Fruit fly (Drosophila melanogaster): Measurements from ENCODE around the gene CG18545.
A peak's percentile ranks its signal among the peaks of the same experiment; 100 is the strongest.
"Not testable (repeated sequence)": the region's sequence is repeated elsewhere in the genome, so short reads cannot be mapped to it uniquely, and the experiment has no call there.

CG18545 gene

DNA sequence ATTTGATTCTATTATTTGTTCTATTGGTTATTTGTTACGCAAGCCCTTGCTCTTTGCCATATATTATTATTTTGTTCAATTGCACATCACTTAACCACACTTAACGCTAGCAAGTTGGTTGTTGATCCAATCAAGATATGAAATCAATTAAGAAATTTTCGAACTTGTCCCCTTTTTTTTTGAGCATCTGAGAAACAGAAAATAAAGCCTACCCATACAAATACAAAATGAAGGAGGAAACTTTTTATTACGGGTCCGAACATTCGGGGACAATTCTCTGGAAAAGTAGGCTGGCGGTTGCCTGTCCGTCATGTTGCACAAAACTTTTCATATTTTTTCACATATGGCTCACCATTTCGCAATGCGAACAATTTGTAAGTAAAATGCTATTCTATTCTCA, 2.7 kb upstream of the CG18545 start, which contains the start of gene CG12592:
CG12592 (plus strand) TSS at position 301 of the 400 bp plus-strand sequence.
- TF ChIP-seq N (GFP tag; optimal IDR thresholded peaks at IDR 0.05); Myc (optimal IDR thresholded peaks at IDR 0.05); Dfd (GFP tag; optimal IDR thresholded peaks at IDR 0.05): not testable (repeated sequence)

DNA sequence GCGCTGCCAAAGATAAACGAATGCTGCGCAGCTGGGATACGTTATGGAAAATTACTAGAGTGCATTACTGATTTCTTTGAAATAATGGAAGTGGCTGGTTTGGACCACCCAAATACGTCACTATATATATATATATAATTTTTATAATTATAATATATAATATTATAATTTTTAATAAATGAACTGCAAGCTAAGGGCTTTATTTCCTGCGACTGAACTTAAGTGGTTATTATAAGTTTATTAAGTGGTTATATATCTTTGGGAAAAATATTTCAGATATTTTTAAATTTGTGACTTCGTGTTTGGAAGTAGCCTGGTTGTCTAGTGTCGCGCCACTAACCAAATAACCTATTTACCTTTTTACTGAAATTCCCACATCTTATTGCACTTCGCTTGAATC, 7.7 kb downstream of the CG18545 start, which contains the start of gene CG31406:
CG31406 (plus strand) TSS at position 301 of the 400 bp plus-strand sequence.
- not testable (repeated sequence) for TF ChIP-seq Hnf4 (GFP tag; optimal IDR thresholded peaks at IDR 0.05); tai (GFP tag; optimal IDR thresholded peaks at IDR 0.05); Myc (optimal IDR thresholded peaks at IDR 0.05)

DNA sequence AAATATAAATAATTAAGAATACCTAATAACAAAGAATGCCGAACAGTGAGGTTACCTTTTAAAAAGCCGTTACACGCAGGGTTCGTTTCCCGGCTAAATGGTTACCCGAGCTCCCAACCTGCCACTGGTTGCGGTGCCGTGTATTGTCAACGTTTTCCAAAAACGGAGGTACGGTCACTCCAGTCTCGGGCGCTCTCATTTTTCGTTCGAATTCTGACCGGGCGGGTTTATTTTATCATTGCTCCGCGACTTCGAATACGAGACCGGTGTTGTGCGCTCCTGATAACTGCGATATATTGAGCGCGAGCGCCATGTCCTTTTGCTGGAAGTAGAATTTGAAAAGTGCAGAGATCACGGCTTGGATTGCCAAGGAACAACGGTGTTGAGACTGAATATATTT, 9.2 kb downstream of the CG18545 start, which contains the start of gene jumu:
jumu (plus strand) TSS at position 196 of the 400 bp plus-strand sequence.
- TF ChIP-seq fru (GFP tag; optimal IDR thresholded peaks at IDR 0.05) (peak; percentile 4), pan (optimal IDR thresholded peaks at IDR 0.05) (no peak), sv (GFP tag; optimal IDR thresholded peaks at IDR 0.05) (peak; percentile 7), Hr83 (GFP tag; optimal IDR thresholded peaks at IDR 0.05; ENCODE audit: poor library complexity, severe bottlenecking) (peak; percentile 33), Mio (GFP tag; optimal IDR thresholded peaks at IDR 0.05) (no peak), HLH106 (tag; optimal IDR thresholded peaks at IDR 0.05) (no peak), brk (GFP tag; optimal IDR thresholded peaks at IDR 0.05) (no peak), h (GFP tag; optimal IDR thresholded peaks at IDR 0.05) (no peak), OdsH (GFP tag; optimal IDR thresholded peaks at IDR 0.05) (no peak), Abd-B (GFP tag; optimal IDR thresholded peaks at IDR 0.05) (no peak), foxo (GFP tag; optimal IDR thresholded peaks at IDR 0.05) (no peak), Rel (GFP tag; optimal IDR thresholded peaks at IDR 0.05) (no peak), Rel (tag; optimal IDR thresholded peaks at IDR 0.05) (peak; percentile 24), dmrt93B (GFP tag; optimal IDR thresholded peaks at IDR 0.05) (no peak), Sp1 (GFP tag; optimal IDR thresholded peaks at IDR 0.05) (peak; percentile 11), Dif (GFP tag; optimal IDR thresholded peaks at IDR 0.05; ENCODE audit: partially characterized antibody) (no peak), lola (GFP tag; optimal IDR thresholded peaks at IDR 0.05) (no peak), psq (GFP tag; optimal IDR thresholded peaks at IDR 0.05) (no peak), woc (GFP tag; optimal IDR thresholded peaks at IDR 0.05) (no peak), tai (GFP tag; optimal IDR thresholded peaks at IDR 0.05) (no peak), Hr78 (GFP tag; optimal IDR thresholded peaks at IDR 0.05) (no peak), Myc (optimal IDR thresholded peaks at IDR 0.05) (no peak), N (GFP tag; optimal IDR thresholded peaks at IDR 0.05) (no peak), usp (GFP tag; optimal IDR thresholded peaks at IDR 0.05) (no peak), Jra (GFP tag; optimal IDR thresholded peaks at IDR 0.05) (no peak), CG9705 (GFP tag; optimal IDR thresholded peaks at IDR 0.05) (no peak), Vsx2 (GFP tag; optimal IDR thresholded peaks at IDR 0.05; ENCODE audit: partially characterized antibody) (no peak), dsf (GFP tag; optimal IDR thresholded peaks at IDR 0.05; ENCODE audit: borderline replicate concordance) (no peak), CG32264 (GFP tag; optimal IDR thresholded peaks at IDR 0.05) (no peak), br (GFP tag; optimal IDR thresholded peaks at IDR 0.05) (no peak), CrebA (GFP tag; optimal IDR thresholded peaks at IDR 0.05; ENCODE audit: borderline replicate concordance) (no peak), sage (GFP tag; optimal IDR thresholded peaks at IDR 0.05) (no peak), ey (GFP tag; optimal IDR thresholded peaks at IDR 0.05) (no peak), dl (GFP tag; optimal IDR thresholded peaks at IDR 0.05; ENCODE audit: insufficient read depth in 1 of 2, partially characterized antibody in 2 of 2) (no peak), Hnf4 (GFP tag; optimal IDR thresholded peaks at IDR 0.05) (peak; percentile 12), Dfd (GFP tag; optimal IDR thresholded peaks at IDR 0.05) (no peak), GATAd (GFP tag; optimal IDR thresholded peaks at IDR 0.05) (no peak), rgr (GFP tag; optimal IDR thresholded peaks at IDR 0.05) (no peak), jim (GFP tag; optimal IDR thresholded peaks at IDR 0.05) (no peak)

Measured in whole organism, wandering third instar larva.